Fruit fly (Drosophila melanogaster) whole organism, pupa: ENCODE measurements around the gene SLC22A.
A peak's percentile ranks its signal among the peaks of the same experiment; 100 is the strongest.

Experiments
- CG10348 ChIP-seq: fragments of 200-800 bp; sonication (Bioruptor generic); IDR thresholded peaks from 2 replicates; pipeline ENCODE4 v1.3.6; 2022; ENCODE audit warnings: missing biosample characterization, missing genetic modification characterization
- CG12605 ChIP-seq: fragments of 200-800 bp; sonication (Bioruptor generic); IDR thresholded peaks from 2 replicates; pipeline ENCODE4 v1.3.6; 2022; ENCODE audit warnings: missing biosample characterization, missing genetic modification characterization
- CG13204 ChIP-seq: fragments of 200-800 bp; sonication (Bioruptor generic); optimal IDR thresholded peaks from 2 replicates; lab custom pipeline; 2018; ENCODE audit warnings: missing biosample characterization, mild to moderate bottlenecking, missing genetic modification characterization, moderate library complexity
- CG14655 ChIP-seq: fragments of 200-800 bp; sonication (Bioruptor generic); optimal IDR thresholded peaks from 3 replicates; lab custom pipeline; 2017; ENCODE audit warnings: mild to moderate bottlenecking, missing biosample characterization, missing genetic modification reagents, missing genetic modification characterization
- CG15710 ChIP-seq: fragments of 200-800 bp; sonication (Bioruptor generic); optimal IDR thresholded peaks from 2 replicates; lab custom pipeline; 2018; ENCODE audit warnings: missing biosample characterization, mild to moderate bottlenecking, missing genetic modification characterization, moderate library complexity
- CG17806 ChIP-seq: fragments of 200-800 bp; sonication (Bioruptor generic); optimal IDR thresholded peaks from 2 replicates; lab custom pipeline; 2018; ENCODE audit warnings: missing biosample characterization, mild to moderate bottlenecking, missing genetic modification characterization, moderate library complexity
- CG32121 ChIP-seq: fragments of 200-800 bp; sonication (Bioruptor generic); IDR thresholded peaks from 2 replicates; pipeline ENCODE4 v1.3.6; 2022; ENCODE audit warnings: missing biosample characterization, missing genetic modification characterization
- CG34367 ChIP-seq: fragments of 200-800 bp; sonication (Bioruptor generic); optimal IDR thresholded peaks from 2 replicates; lab custom pipeline; 2018; ENCODE audit warnings: missing biosample characterization, mild to moderate bottlenecking, missing genetic modification characterization
- CG4496 ChIP-seq: fragments of 200-800 bp; sonication (Bioruptor generic); IDR thresholded peaks from 3 replicates; pipeline ENCODE4 v1.3.6; 2022; ENCODE audit warnings: missing biosample characterization, missing genetic modification characterization
- CG8159 ChIP-seq: fragments of 200-800 bp; sonication (Bioruptor generic); optimal IDR thresholded peaks from 3 replicates; lab custom pipeline; 2018; ENCODE audit warnings: missing biosample characterization, mild to moderate bottlenecking, missing genetic modification characterization, moderate library complexity
- CG8301 ChIP-seq: fragments of 200-800 bp; sonication (Bioruptor generic); optimal IDR thresholded peaks from 2 replicates; lab custom pipeline; 2018; ENCODE audit warnings: missing biosample characterization, mild to moderate bottlenecking, missing genetic modification characterization
- CG9948 ChIP-seq: fragments of 200-800 bp; sonication (Bioruptor generic); optimal IDR thresholded peaks from 2 replicates; lab custom pipeline; 2018; ENCODE audit warnings: missing biosample characterization, mild to moderate bottlenecking, missing genetic modification characterization, moderate library complexity
- D1 ChIP-seq: fragments of 200-800 bp; sonication (Bioruptor generic); optimal IDR thresholded peaks from 2 replicates; lab custom pipeline; 2018; ENCODE audit warnings: missing biosample characterization, mild to moderate bottlenecking, missing genetic modification characterization, moderate library complexity
- EcR ChIP-seq: fragments of 200-800 bp; sonication (Bioruptor generic); optimal IDR thresholded peaks from 3 replicates; lab custom pipeline; 2019; ENCODE audit warnings: missing biosample characterization, missing genetic modification characterization, mild to moderate bottlenecking, moderate library complexity, missing genetic modification reagents
- Ets98B ChIP-seq: fragments of 200-800 bp; sonication (Bioruptor generic); IDR thresholded peaks from 2 replicates; pipeline ENCODE4 v1.3.6; 2022; ENCODE audit warnings: missing biosample characterization, missing genetic modification characterization
- Pif1A ChIP-seq: fragments of 200-800 bp; sonication (Bioruptor generic); optimal IDR thresholded peaks from 3 replicates; lab custom pipeline; 2016; ENCODE audit warnings: missing biosample characterization, missing genetic modification characterization
- Pif1B ChIP-seq: fragments of 200-800 bp; sonication (Bioruptor generic); optimal IDR thresholded peaks from 3 replicates; lab custom pipeline; 2016; ENCODE audit warnings: missing biosample characterization, missing genetic modification characterization
- Snoo ChIP-seq: fragments of 200-800 bp; sonication (Bioruptor generic); optimal IDR thresholded peaks from 3 replicates; lab custom pipeline; 2017; ENCODE audit warnings: missing biosample characterization, mild to moderate bottlenecking, missing genetic modification characterization, inconsistent platforms
- fd96Ca ChIP-seq: fragments of 200-800 bp; sonication (Bioruptor generic); IDR thresholded peaks from 3 replicates; pipeline ENCODE4 v1.3.6; 2022; ENCODE audit warnings: missing biosample characterization, missing genetic modification characterization
- gl ChIP-seq: fragments of 200-800 bp; sonication (Bioruptor generic); optimal IDR thresholded peaks from 2 replicates; lab custom pipeline; 2018; ENCODE audit warnings: missing biosample characterization, mild to moderate bottlenecking, missing genetic modification characterization
- rn ChIP-seq: fragments of 200-800 bp; sonication (Bioruptor generic); IDR thresholded peaks from 2 replicates; pipeline ENCODE4 v1.3.6; 2022; ENCODE audit warnings: missing biosample characterization, missing genetic modification characterization

SLC22A gene

dm6 chr3L:21934462-21934861, at the start of gene SLC22A:
Gene SLC22A, plus strand, starts transcription at chr3L:21934704.
- TF ChIP-seq CG17806 (tag; lab: Kevin White, UChicago) (peak; percentile 32), CG13204 (GFP tag; lab: Kevin White, UChicago) (peak; percentile 85), CG8159 (tag; lab: Kevin White, UChicago) (peak; percentile 40), CG34367 (tag; lab: Kevin White, UChicago) (peak; percentile 46), CG12605 (GFP tag; lab: Robert Waterston, UW) (no peak; the same call in 1 of the 2 replicates), Pif1A (GFP tag; lab: Kevin White, UChicago) (no peak), CG4496 (peak; percentile 58; the same call in 2 of the 3 replicates), Pif1B (GFP tag; lab: Kevin White, UChicago) (peak; percentile 53), CG8301 (tag; lab: Kevin White, UChicago) (peak; percentile 32), rn (GFP tag; lab: Robert Waterston, UW) (no peak), CG32121 (peak; percentile 61), Snoo (tag; lab: Kevin White, UChicago) (peak; percentile 0), CG9948 (tag; lab: Kevin White, UChicago) (peak; percentile 4), fd96Ca (GFP tag; lab: Robert Waterston, UW) (no peak), D1 (tag; lab: Kevin White, UChicago) (no peak), EcR (GFP tag; lab: Kevin White, UChicago) (peak; percentile 90), gl (tag; lab: Kevin White, UChicago) (peak; percentile 83), CG14655 (GFP tag; lab: Kevin White, UChicago) (peak; percentile 51), Ets98B (GFP tag; lab: Robert Waterston, UW) (peak; percentile 48; the same call in 1 of the 2 replicates), CG10348 (GFP tag; lab: Robert Waterston, UW) (no peak), CG15710 (tag; lab: Kevin White, UChicago) (peak; percentile 29)

dm6 chr3L:21886883-21887559, 47.5 kb upstream of the SLC22A start:
- no peak for TF ChIP-seq CG12605 (GFP tag; lab: Robert Waterston, UW)
- no peak for TF ChIP-seq CG8159 (tag; lab: Kevin White, UChicago)
- no peak for TF ChIP-seq CG17806 (tag; lab: Kevin White, UChicago)
- no peak for TF ChIP-seq CG15710 (tag; lab: Kevin White, UChicago)
- TF ChIP-seq CG4496 = 0 out of 3 replicates have a peak, but pooled peaks have one; percentile 36
- TF ChIP-seq, all 21 proteins: peak for 1

- TF ChIP-seq CG4496 (no peak), CG34367 (tag; lab: Kevin White, UChicago) (no peak), CG10348 (GFP tag; lab: Robert Waterston, UW) (no peak), Ets98B (GFP tag; lab: Robert Waterston, UW) (peak; percentile 25), CG13204 (GFP tag; lab: Kevin White, UChicago) (peak; percentile 58), Pif1A (GFP tag; lab: Kevin White, UChicago) (no peak), Pif1B (GFP tag; lab: Kevin White, UChicago) (peak; percentile 6), Snoo (tag; lab: Kevin White, UChicago) (no peak), D1 (tag; lab: Kevin White, UChicago) (no peak), CG8301 (tag; lab: Kevin White, UChicago) (no peak), fd96Ca (GFP tag; lab: Robert Waterston, UW) (no peak), CG8159 (tag; lab: Kevin White, UChicago) (no peak), rn (GFP tag; lab: Robert Waterston, UW) (no peak), CG14655 (GFP tag; lab: Kevin White, UChicago) (peak; percentile 19), CG17806 (tag; lab: Kevin White, UChicago) (no peak), CG32121 (0 out of 2 replicates have a peak, but pooled peaks have one; percentile 57), EcR (GFP tag; lab: Kevin White, UChicago) (peak; percentile 49)
- TF ChIP-seq, all 21 proteins: peak for 6
Measured at dm6 chr3L:21889601-21890000, 44.9 kb upstream of the SLC22A start.

dm6 chr3L:21891307-21891774, 43.2 kb upstream of the SLC22A start:
- TF ChIP-seq CG14655 (GFP tag; lab: Kevin White, UChicago) (peak; percentile 96), D1 (tag; lab: Kevin White, UChicago) (peak; percentile 7), CG8159 (tag; lab: Kevin White, UChicago) (peak; percentile 73), Pif1B (GFP tag; lab: Kevin White, UChicago) (peak; percentile 91), fd96Ca (GFP tag; lab: Robert Waterston, UW) (peak; percentile 88), rn (GFP tag; lab: Robert Waterston, UW) (peak; percentile 61), gl (tag; lab: Kevin White, UChicago) (peak; percentile 55), CG13204 (GFP tag; lab: Kevin White, UChicago) (peak; percentile 53), CG12605 (GFP tag; lab: Robert Waterston, UW) (peak; percentile 87), CG10348 (GFP tag; lab: Robert Waterston, UW) (0 out of 2 replicates have a peak, but pooled peaks have one; percentile 18), CG15710 (tag; lab: Kevin White, UChicago) (peak; percentile 73), EcR (GFP tag; lab: Kevin White, UChicago) (peak; percentile 72), Snoo (tag; lab: Kevin White, UChicago) (peak; percentile 78), Ets98B (GFP tag; lab: Robert Waterston, UW) (peak; percentile 88), CG4496 (peak; percentile 92), CG8301 (tag; lab: Kevin White, UChicago) (peak; percentile 95), CG34367 (tag; lab: Kevin White, UChicago) (peak; percentile 77), CG32121 (peak; percentile 89), CG17806 (tag; lab: Kevin White, UChicago) (peak; percentile 84), Pif1A (GFP tag; lab: Kevin White, UChicago) (peak; percentile 92), CG9948 (tag; lab: Kevin White, UChicago) (peak; percentile 86)
- TF ChIP-seq, all 21 proteins: peak for 21
